Worm (Caenorhabditis elegans) whole organism, mixed stage, embryonic: ENCODE results near the gene C46F11.5.

ENCODE experiments used
- M03D4.4 ChIP-seq: sonication (generic microtip); optimal IDR thresholded peaks from 2 replicates; lab custom pipeline; 2017; ENCODE audit warnings: mild to moderate bottlenecking, missing genetic modification characterization, missing compliant biosample characterization
- blmp-1 ChIP-seq: fragments of 150-350 bp; optimal IDR thresholded peaks from 2 replicates; lab custom pipeline; 2014; ENCODE audit warnings: missing biosample characterization, missing genetic modification characterization
- ceh-39 ChIP-seq: fragments of 150-350 bp; optimal IDR thresholded peaks from 2 replicates; lab custom pipeline; 2014; ENCODE audit warnings: missing biosample characterization, missing genetic modification characterization
- ceh-43 ChIP-seq: fragments of 200-800 bp; sonication (Bioruptor generic); optimal IDR thresholded peaks from 2 replicates; lab custom pipeline; 2018; ENCODE audit warnings: mild to moderate bottlenecking, missing genetic modification characterization, moderate library complexity, missing compliant biosample characterization
- ceh-83 ChIP-seq: fragments of 200-800 bp; sonication (Bioruptor generic); optimal IDR thresholded peaks from 2 replicates; lab custom pipeline; 2018; ENCODE audit warnings: mild to moderate bottlenecking, missing genetic modification characterization, missing compliant biosample characterization
- ces-1 ChIP-seq: fragments of 150-350 bp; optimal IDR thresholded peaks from 2 replicates; lab custom pipeline; 2014; ENCODE audit warnings: missing biosample characterization, missing genetic modification reagents, missing genetic modification characterization
- cnd-1 ChIP-seq: fragments of 200-800 bp; sonication (Bioruptor generic); optimal IDR thresholded peaks from 2 replicates; lab custom pipeline; 2018; ENCODE audit warnings: mild to moderate bottlenecking, missing genetic modification characterization, missing compliant biosample characterization
- elt-1 ChIP-seq: sonication (generic microtip); optimal IDR thresholded peaks from 2 replicates; lab custom pipeline; 2017; ENCODE audit warnings: missing genetic modification characterization, mild to moderate bottlenecking, missing compliant biosample characterization, antibody characterized with exemption, moderate library complexity, borderline replicate concordance; ENCODE audit not compliant: insufficient read depth
- elt-3 ChIP-seq: fragments of 150-350 bp; optimal IDR thresholded peaks from 2 replicates; lab custom pipeline; 2014; ENCODE audit warnings: missing biosample characterization, missing genetic modification characterization
- flh-1 ChIP-seq: fragments of 200-800 bp; sonication (Bioruptor generic); optimal IDR thresholded peaks from 2 replicates; lab custom pipeline; 2018; ENCODE audit warnings: mild to moderate bottlenecking, missing genetic modification characterization, moderate library complexity, missing compliant biosample characterization
- ham-2 ChIP-seq: fragments of 200-800 bp; sonication (Bioruptor generic); optimal IDR thresholded peaks from 2 replicates; lab custom pipeline; 2018; ENCODE audit warnings: mild to moderate bottlenecking, missing genetic modification characterization, missing compliant biosample characterization
- hlh-1 ChIP-seq: fragments of 150-350 bp; optimal IDR thresholded peaks from 2 replicates; lab custom pipeline; 2014; ENCODE audit warnings: missing biosample characterization, missing genetic modification reagents, missing genetic modification characterization
- lin-13 ChIP-seq: fragments of 150-350 bp; optimal IDR thresholded peaks from 2 replicates; lab custom pipeline; 2014; ENCODE audit warnings: missing biosample characterization, missing genetic modification characterization
- lin-32 ChIP-seq: fragments of 200-800 bp; sonication (Bioruptor generic); optimal IDR thresholded peaks from 2 replicates; lab custom pipeline; 2018; ENCODE audit warnings: mild to moderate bottlenecking, missing genetic modification characterization, missing compliant biosample characterization
- mab-5 ChIP-seq: fragments of 150-350 bp; optimal IDR thresholded peaks from 2 replicates; lab custom pipeline; 2014; ENCODE audit warnings: missing biosample characterization, missing genetic modification characterization
- mep-1 ChIP-seq: fragments of 150-350 bp; optimal IDR thresholded peaks from 2 replicates; lab custom pipeline; 2017; ENCODE audit warnings: missing biosample characterization, missing genetic modification reagents, missing genetic modification characterization, inconsistent platforms
- mls-2 ChIP-seq: sonication (generic microtip); optimal IDR thresholded peaks from 2 replicates; lab custom pipeline; 2016; ENCODE audit warnings: mild to moderate bottlenecking, missing genetic modification characterization, moderate library complexity, missing compliant biosample characterization
- nhr-12 ChIP-seq: fragments of 150-350 bp; optimal IDR thresholded peaks from 2 replicates; lab custom pipeline; 2014; ENCODE audit warnings: missing biosample characterization, missing genetic modification characterization
- nhr-237 ChIP-seq: fragments of 150-350 bp; optimal IDR thresholded peaks from 2 replicates; lab custom pipeline; 2014; ENCODE audit warnings: missing biosample characterization, missing genetic modification characterization
- nhr-28 ChIP-seq: fragments of 150-350 bp; optimal IDR thresholded peaks from 2 replicates; lab custom pipeline; 2014; ENCODE audit warnings: missing biosample characterization, missing genetic modification characterization
- nhr-76 ChIP-seq: sonication (generic microtip); optimal IDR thresholded peaks from 2 replicates; lab custom pipeline; 2017; ENCODE audit warnings: missing biosample characterization, missing genetic modification characterization
- pha-4 ChIP-seq: fragments of 150-350 bp; optimal IDR thresholded peaks from 2 replicates; lab custom pipeline; 2018; ENCODE audit warnings: missing biosample characterization, missing genetic modification reagents, missing genetic modification characterization
- sem-2 ChIP-seq: fragments of 200-800 bp; sonication (Bioruptor generic); optimal IDR thresholded peaks from 2 replicates; lab custom pipeline; 2018; ENCODE audit warnings: mild to moderate bottlenecking, missing genetic modification characterization, missing compliant biosample characterization
- snpc-4 ChIP-seq: fragments of 150-350 bp; optimal IDR thresholded peaks from 2 replicates; lab custom pipeline; 2014; ENCODE audit warnings: missing biosample characterization, missing genetic modification characterization
- tbx-8 ChIP-seq: fragments of 200-800 bp; sonication (Bioruptor generic); optimal IDR thresholded peaks from 2 replicates; lab custom pipeline; 2018; ENCODE audit warnings: mild to moderate bottlenecking, missing genetic modification characterization, moderate library complexity, missing compliant biosample characterization
- unc-39 ChIP-seq: fragments of 150-350 bp; optimal IDR thresholded peaks from 2 replicates; lab custom pipeline; 2014; ENCODE audit warnings: missing biosample characterization, missing genetic modification characterization
- unc-62 ChIP-seq: fragments of 150-350 bp; optimal IDR thresholded peaks from 2 replicates; lab custom pipeline; 2014; ENCODE audit warnings: missing biosample characterization, missing genetic modification reagents, missing genetic modification characterization
- zip-8 ChIP-seq: fragments of 150-350 bp; optimal IDR thresholded peaks from 2 replicates; lab custom pipeline; 2014; ENCODE audit warnings: missing biosample characterization, missing genetic modification characterization

The C46F11.5 gene

DNA sequence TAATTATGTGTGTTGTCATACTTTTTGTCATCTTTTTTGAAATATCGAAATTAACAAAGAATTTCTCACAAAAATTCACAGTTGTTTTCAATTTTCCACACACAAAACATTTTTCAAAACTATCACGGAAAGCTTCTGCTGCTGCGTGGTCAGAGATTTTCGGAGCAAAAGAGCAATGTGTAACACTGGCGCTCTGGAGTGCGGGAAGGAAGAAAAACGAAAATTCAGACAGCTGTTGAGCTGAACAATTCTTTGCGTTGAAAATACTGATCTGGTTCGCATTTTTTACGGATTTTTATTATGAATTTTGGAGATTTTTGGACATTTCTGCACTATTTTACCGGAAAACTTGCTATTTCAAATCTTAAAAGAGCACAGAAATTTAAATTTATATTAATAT, 13.8 kb downstream of the C46F11.5 start:
- TF ChIP-seq mab-5 (tag; lab: Kevin White, UChicago) = no peak
- no peak for TF ChIP-seq M03D4.4 (tag; lab: Kevin White, UChicago)
- no peak for TF ChIP-seq ham-2 (GFP tag; lab: Kevin White, UChicago)
- peak; percentile 90 for TF ChIP-seq hlh-1 (tag; lab: Kevin White, UChicago)
- no peak for TF ChIP-seq ceh-39
- no peak for TF ChIP-seq cnd-1 (tag; lab: Kevin White, UChicago)

DNA sequence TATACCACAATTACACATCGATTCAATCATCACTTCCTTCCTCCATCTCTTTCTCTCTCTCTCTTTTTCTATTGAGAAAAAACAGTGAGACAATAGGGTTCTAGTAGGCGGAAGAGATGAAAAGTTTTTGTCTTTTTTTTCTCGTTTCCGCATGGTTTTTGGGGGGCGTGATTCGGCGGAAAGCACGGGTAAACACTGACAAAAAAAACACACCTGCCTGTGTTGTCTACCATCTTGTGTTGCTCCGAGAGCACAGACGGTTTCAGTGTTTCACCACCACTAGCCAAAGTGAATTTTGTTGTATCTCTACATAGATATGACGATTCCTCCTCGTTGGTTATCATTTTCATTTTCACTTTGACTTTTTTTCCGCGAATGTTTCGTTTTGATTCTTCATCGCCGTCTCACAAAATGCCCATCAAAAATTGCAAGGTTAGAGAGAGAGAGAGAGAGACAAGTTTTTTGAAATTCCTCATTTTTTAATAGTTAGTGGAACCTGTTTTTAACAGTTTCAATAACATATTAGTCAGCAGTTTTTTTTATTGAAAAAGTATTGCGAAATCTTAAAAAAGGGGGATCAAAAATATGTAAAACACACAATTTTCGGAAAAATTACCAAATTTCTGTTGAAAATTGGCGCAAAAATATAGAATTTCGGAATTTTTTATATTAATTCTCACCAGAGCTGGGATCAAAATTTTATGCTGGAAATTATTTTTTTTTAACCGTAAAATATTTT, 20.0 kb downstream of the C46F11.5 start:
- TF ChIP-seq unc-62 (GFP tag; lab: Kevin White, UChicago) = no peak
- TF ChIP-seq mab-5 (tag; lab: Kevin White, UChicago) = no peak
- TF ChIP-seq nhr-237 (tag; lab: Kevin White, UChicago) = peak; percentile 7

DNA sequence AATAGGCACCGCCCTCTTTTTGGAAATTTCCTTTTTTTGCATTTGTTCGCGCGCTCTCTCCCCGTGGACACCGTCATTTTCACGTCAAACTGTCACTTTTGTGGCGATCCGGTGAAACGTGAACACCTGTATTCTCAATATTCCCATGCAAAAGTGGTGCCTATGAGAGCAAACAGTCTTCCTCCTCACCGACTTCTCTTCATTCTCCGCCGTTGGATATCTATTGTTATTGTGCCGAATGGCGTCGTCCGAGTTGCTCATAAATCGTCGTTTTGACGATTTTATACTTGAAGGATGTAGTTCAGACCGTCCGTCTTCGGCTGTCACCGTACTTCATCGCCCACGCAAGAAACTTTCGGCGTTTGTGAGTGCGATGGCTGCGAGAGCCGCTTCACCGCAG, 21.6 kb downstream of the C46F11.5 start, which contains the start of gene rilp-1:
Gene rilp-1 (plus strand): TSS at position 301 of the 400 bp plus-strand sequence.
- TF ChIP-seq M03D4.4 (tag; lab: Kevin White, UChicago) (no peak), lin-32 (no peak)

DNA sequence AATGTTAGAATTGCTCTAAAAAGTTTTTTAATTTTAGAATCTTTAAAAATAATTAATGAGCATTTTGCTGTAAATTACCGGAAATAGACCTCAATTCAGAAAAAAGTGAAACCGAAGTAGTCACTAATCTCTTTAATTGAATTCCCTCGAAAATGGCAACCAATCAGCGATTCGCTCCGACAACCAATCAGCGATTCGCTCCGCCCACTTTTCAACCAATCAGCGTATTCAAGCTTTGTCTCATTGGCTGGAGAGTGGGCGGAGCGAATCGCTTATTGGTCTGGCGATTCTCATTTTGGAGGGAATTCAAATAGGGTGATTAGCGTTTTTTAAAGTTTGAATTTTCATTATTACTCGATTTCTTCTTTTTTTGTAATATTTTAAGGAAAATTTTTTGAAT, 22.5 kb downstream of the C46F11.5 start:
- TF ChIP-seq zip-8 (no peak), nhr-28 (tag; lab: Kevin White, UChicago) (no peak), flh-1 (GFP tag; lab: Kevin White, UChicago) (no peak), nhr-76 (no peak), sem-2 (no peak), ceh-83 (no peak), lin-13 (tag; lab: Kevin White, UChicago) (no peak), mls-2 (tag; lab: Kevin White, UChicago) (no peak), ceh-43 (GFP tag; lab: Kevin White, UChicago) (no peak), nhr-12 (tag; lab: Kevin White, UChicago) (no peak), mab-5 (tag; lab: Kevin White, UChicago) (no peak), ces-1 (GFP tag; lab: Kevin White, UChicago) (no peak), lin-32 (no peak), unc-39 (tag; lab: Kevin White, UChicago) (no peak), pha-4 (tag; lab: Kevin White, UChicago) (no peak), elt-1 (no peak)

DNA sequence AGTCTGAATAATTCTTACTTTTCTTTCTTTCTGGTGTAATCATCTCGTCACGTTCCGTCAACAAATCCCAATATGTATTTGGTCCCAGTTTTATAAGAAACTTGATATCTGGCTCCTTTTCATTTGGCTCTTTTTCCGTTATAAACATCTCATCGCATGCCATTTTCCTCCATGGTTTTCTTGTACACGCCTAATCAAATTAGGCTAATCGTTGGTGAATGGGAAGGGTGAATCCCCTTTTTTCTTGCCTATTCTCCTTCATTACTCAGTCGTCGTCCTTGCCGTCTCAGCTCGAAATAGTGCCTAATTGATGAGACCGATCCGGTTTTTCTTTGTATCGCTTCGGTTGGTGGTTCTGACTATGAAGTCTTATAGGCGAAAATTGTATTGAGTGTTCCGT, 23.2 kb downstream of the C46F11.5 start:
- TF ChIP-seq nhr-237 (tag; lab: Kevin White, UChicago) = no peak
- TF ChIP-seq ces-1 (GFP tag; lab: Kevin White, UChicago) = peak; percentile 66

DNA sequence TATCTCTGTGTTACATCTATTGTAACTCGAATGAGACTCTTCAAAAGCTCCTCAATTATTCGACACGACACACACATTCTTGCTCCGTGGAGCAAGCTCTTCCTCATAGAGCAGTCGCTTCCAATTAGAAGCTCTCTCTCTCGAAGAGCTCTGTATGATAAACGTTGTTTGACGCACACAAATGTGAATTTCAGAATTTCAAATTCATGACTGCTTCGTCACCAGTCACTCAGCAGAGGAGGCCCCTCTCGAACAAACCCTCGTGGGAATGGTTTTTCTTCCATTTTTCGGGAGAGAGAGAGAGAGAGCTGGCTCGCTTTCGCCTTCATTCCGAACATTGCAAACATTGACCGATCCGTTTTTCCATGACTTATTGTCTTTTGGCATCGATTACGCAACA, 25.0 kb downstream of the C46F11.5 start:
- no peak for TF ChIP-seq unc-62 (GFP tag; lab: Kevin White, UChicago)
- no peak for TF ChIP-seq blmp-1 (tag; lab: Kevin White, UChicago)
- TF ChIP-seq mab-5 (tag; lab: Kevin White, UChicago) = no peak
- no peak for TF ChIP-seq ceh-83
- TF ChIP-seq sem-2 = no peak
- no peak for TF ChIP-seq M03D4.4 (tag; lab: Kevin White, UChicago)
- TF ChIP-seq ceh-43 (GFP tag; lab: Kevin White, UChicago) = no peak
- TF ChIP-seq lin-32 = no peak
- no peak for TF ChIP-seq snpc-4 (tag; lab: Kevin White, UChicago)
- no peak for TF ChIP-seq ham-2 (GFP tag; lab: Kevin White, UChicago)
- TF ChIP-seq tbx-8 (GFP tag; lab: Kevin White, UChicago) = no peak
- TF ChIP-seq pha-4 (tag; lab: Kevin White, UChicago) = no peak
- no peak for TF ChIP-seq nhr-12 (tag; lab: Kevin White, UChicago)
- no peak for TF ChIP-seq ces-1 (GFP tag; lab: Kevin White, UChicago)
- no peak for TF ChIP-seq unc-39 (tag; lab: Kevin White, UChicago)
- no peak for TF ChIP-seq flh-1 (GFP tag; lab: Kevin White, UChicago)
- TF ChIP-seq, all 35 proteins: peak for 0

DNA sequence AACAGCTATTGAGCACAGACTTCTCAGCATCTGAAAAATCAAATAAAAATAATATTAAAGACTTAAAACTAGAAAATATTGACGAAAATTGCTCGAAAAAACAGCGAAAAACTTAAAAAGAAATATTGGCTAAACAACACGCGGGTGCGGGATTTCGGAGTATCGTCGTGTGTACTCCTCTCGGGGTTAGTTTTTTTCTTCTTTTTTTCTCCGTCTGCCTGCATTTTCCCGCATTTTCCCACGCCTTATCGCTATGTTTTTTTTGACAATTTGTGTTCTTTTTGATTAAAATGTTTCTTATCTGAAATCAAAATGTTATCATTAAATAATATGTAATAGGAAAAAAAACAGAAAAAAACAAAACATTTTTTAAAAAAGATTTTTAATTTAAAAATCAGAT, 27.1 kb downstream of the C46F11.5 start, which contains the start of gene mrps-31:
Gene mrps-31 (minus strand): TSS at position 36 of the 400 bp plus-strand sequence.
- TF ChIP-seq mep-1 (tag; lab: Kevin White, UChicago) = peak; percentile 30
- TF ChIP-seq unc-39 (tag; lab: Kevin White, UChicago) = no peak
- TF ChIP-seq nhr-237 (tag; lab: Kevin White, UChicago) = no peak
- no peak for TF ChIP-seq ceh-83
- no peak for TF ChIP-seq nhr-28 (tag; lab: Kevin White, UChicago)
- TF ChIP-seq hlh-1 (tag; lab: Kevin White, UChicago) = peak; percentile 9
- TF ChIP-seq elt-3 (tag; lab: Kevin White, UChicago) = no peak
